Worm (Caenorhabditis elegans): Measurements from ENCODE around the gene F32A5.8.
A peak's percentile ranks its signal among the peaks of the same experiment; 100 is the strongest.

The F32A5.8 gene

DNA sequence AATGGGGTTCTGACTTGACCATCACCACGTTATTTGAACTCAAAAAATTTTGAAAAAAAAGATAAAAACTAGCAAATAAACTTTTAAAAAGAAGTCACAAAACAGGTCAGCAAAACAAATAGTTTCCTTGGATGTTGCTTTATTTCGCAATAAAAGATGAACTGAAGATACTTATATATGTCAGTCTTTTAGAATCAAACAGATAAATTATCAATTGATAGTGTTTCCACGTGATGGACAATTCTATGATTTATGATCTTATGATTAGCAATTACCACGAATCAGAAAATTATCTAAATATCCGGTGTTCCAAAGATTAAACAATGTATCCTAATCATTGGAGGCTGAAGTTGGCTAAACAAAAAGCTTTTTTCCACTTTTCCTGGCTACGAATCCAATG is 31.8 kb downstream of the F32A5.8 start (continued):
- TF ChIP-seq ceh-79 (tag; optimal IDR thresholded peaks at IDR 0.05) (no peak), ceh-40 (GFP tag; IDR thresholded peaks at IDR 0.05) (no peak), nfyb-1 (GFP tag; IDR thresholded peaks at IDR 0.05) (no peak), athp-1 (tag; optimal IDR thresholded peaks at IDR 0.05) (no peak), mel-28 (tag; optimal IDR thresholded peaks at IDR 0.05; ENCODE audit: borderline replicate concordance) (no peak), egl-44 (GFP tag; IDR thresholded peaks at IDR 0.05) (no peak), ZK185.1 (tag; optimal IDR thresholded peaks at IDR 0.05; ENCODE audit: poor library complexity, severe bottlenecking) (no peak), C17E4.6 (GFP tag; IDR thresholded peaks at IDR 0.05) (no peak), lag-1 (GFP tag; IDR thresholded peaks at IDR 0.05) (no peak), hsf-1 (GFP tag; IDR thresholded peaks at IDR 0.05) (no peak), nfya-2 (GFP tag; IDR thresholded peaks at IDR 0.05) (no peak)

ce11 chrII:7289923-7290476 is 34.1 kb downstream of the F32A5.8 start, which contains the start of gene C30G12.2:
Gene C30G12.2 (plus strand): TSS chrII:7290426.
- TF ChIP-seq ceh-91 (GFP tag; IDR thresholded peaks at IDR 0.05) (no peak), madf-3 (GFP tag; IDR thresholded peaks at IDR 0.05) (no peak), ccch-3 (GFP tag; optimal IDR thresholded peaks at IDR 0.05) (no peak), C06A6.2 (GFP tag; conservative IDR thresholded peaks at IDR 0.05) (no peak), let-607 (tag; optimal IDR thresholded peaks at IDR 0.05) (peak in 1 of 2 experiments; percentile 72), lsl-1 (GFP tag; optimal IDR thresholded peaks at IDR 0.05) (no peak), atf-7 (tag; optimal IDR thresholded peaks at IDR 0.05) (peak; percentile 51), nhr-80 (tag; optimal IDR thresholded peaks at IDR 0.05) (peak; percentile 93), F57C9.4 (tag; optimal IDR thresholded peaks at IDR 0.05) (no peak), snpc-1.1 (tag; optimal IDR thresholded peaks at IDR 0.05; ENCODE audit: insufficient read depth) (no peak), die-1 (tag; optimal IDR thresholded peaks at IDR 0.05) (no peak), sdz-38 (tag; optimal IDR thresholded peaks at IDR 0.05) (no peak), dox-1 (GFP tag; IDR thresholded peaks at IDR 0.05) (no peak), attf-5 (GFP tag; optimal IDR thresholded peaks at IDR 0.05) (no peak), K12H6.12 (tag; optimal IDR thresholded peaks at IDR 0.05) (no peak), lir-1 (GFP tag; conservative IDR thresholded peaks at IDR 0.05) (no peak), lin-40 (tag; optimal IDR thresholded peaks at IDR 0.05) (no peak), ztf-28 (GFP tag; IDR thresholded peaks at IDR 0.05) (no peak), F49E8.2 (tag; optimal IDR thresholded peaks at IDR 0.05; ENCODE audit: insufficient read depth) (no peak), lag-1 (GFP tag; IDR thresholded peaks at IDR 0.05) (no peak), ceh-27 (GFP tag; optimal IDR thresholded peaks at IDR 0.05) (no peak), pha-4 (tag; optimal IDR thresholded peaks at IDR 0.05) (no peak), tbp1 (GFP tag; optimal IDR thresholded peaks at IDR 0.05) (peak; percentile 32), lin-54 (GFP tag; optimal IDR thresholded peaks at IDR 0.05) (no peak), ztf-22 (GFP tag; optimal IDR thresholded peaks at IDR 0.05) (peak; percentile 24), ets-4 (GFP tag; optimal IDR thresholded peaks at IDR 0.05) (peak; percentile 34), unc-62 (GFP tag; optimal IDR thresholded peaks at IDR 0.05) (peak; percentile 96), Y67H2A.10 (GFP tag; conservative IDR thresholded peaks at IDR 0.05) (no peak)

Data from whole organism, young adult.